Fruit fly (Drosophila melanogaster) whole organism, larva: ENCODE results near the gene Amacr.

Experiments used
- noc ChIP-seq: fragments of 200-800 bp; sonication (Bioruptor generic); optimal IDR thresholded peaks from 3 replicates; lab custom pipeline; 2019; ENCODE audit warnings: missing biosample characterization, mild to moderate bottlenecking, missing genetic modification characterization, moderate library complexity

Amacr gene

dm6 chr2L:20735121-20735855 lies 16.9 kb downstream of the Amacr start:
- no peak for TF ChIP-seq noc (tag; lab: Kevin White, UChicago)

DNA sequence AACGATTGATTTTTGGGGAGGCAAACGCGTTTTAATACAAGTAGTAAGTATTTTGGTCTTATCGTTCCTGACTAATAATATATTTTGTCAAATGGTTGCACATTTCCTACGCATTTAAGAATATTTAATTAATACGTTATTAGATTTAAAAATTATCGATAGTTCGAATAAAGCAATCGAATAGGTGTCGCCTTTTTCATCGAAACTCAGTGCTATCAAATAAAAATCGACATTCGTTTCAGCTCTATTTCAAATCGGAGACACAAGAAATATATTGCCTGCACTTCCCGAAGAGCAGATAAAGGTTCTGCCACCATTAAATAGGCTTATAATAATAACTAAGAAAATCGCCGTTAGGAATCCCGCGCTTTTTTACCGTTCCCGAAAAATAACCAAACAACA lies 17.5 kb downstream of the Amacr start:
- TF ChIP-seq noc (tag; lab: Kevin White, UChicago) = no peak

- TF ChIP-seq noc (tag; lab: Kevin White, UChicago) = no peak
These were observed 18.0 kb downstream of the Amacr start, which contains the start of gene TM9SF2 for dm6 chr2L:20734066-20734686. TM9SF2 (minus strand) TSS chr2L:20734309.

dm6 chr2L:20733025-20733424 lies 19.1 kb downstream of the Amacr start:
- TF ChIP-seq noc (tag; lab: Kevin White, UChicago) = no peak

DNA sequence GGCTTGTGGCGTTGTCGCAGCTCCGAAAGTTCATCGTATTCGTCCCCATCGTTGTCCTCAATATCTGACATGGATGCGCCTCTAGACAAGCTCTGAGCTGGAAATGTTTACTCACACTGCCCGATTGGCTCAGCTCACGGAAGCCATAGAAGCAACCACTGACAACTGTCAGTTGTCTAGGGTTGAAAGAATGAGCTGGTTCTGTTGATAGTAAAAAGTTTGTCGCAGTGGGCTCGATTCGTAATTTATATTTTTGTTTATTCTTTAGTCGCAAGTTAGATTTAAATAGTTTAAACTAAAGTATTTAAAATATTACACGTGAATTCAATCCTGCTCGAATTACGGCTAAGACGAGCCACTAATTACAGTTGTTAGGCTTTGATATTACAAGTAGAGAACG lies 22.0 kb downstream of the Amacr start, which contains the start of gene CarT:
TSS of gene CarT (minus strand) at position 101 of the 400 bp plus-strand sequence.
- no peak for TF ChIP-seq noc (tag; lab: Kevin White, UChicago)

DNA sequence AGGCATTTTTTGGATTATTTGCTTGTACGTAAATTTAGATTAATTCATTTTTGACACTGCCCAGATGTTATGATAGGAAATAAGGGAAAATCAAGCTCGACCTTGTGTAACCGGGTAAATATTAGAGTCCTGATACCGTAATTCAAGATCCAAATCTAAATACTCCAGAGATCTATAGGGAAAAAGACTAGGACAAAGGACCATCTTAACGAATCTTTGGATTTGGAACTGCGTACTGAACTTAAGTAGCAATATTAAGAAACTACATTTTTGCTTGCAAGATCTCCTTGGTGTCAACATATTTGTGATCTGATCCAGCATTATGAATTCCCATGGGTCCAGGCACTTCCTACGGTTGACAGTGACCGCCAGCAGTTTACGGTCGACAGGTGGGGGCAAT lies 25.7 kb downstream of the Amacr start, which contains the start of gene CG9316:
TSS of gene CG9316 (minus strand) at position 101 of the 400 bp plus-strand sequence.
- TF ChIP-seq noc (tag; lab: Kevin White, UChicago) = no peak

DNA sequence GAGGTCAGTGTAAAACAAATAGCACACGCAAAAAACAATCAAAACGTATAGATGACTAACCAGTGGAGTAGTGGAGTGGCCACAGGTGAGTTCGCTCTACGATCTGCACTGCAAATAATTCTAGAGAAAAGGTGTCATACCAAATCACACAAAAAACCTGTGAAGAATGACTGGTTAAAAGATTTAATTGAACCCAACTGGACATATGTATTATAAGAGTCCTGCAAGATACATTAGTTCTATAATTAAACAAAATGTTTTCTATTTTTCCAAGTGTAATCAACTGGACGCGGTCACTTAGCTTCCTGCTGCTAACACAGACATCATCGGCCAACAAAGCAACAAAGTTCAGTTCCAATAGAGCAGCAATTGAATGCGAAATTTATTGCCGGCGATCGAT lies 28.1 kb downstream of the Amacr start:
- TF ChIP-seq noc (tag; lab: Kevin White, UChicago) = no peak

DNA sequence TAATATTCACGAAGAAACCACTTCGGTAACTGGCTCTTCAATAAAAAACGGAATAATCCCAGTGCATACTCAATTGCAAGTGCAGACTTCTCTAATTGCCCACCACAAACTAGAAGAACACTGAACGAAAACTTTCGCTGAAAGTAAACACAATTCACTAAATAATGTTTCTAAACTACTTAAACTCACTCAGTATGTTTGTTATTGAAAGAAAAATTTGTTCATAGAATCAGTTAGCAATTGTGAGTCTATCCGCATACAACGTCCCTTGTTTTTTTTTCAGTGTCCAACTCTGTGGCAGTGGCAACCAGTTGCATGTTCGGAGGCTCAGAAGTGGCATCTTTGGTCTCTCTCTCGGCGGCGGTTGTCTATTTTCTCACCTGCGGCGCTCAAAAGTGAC lies 30.7 kb downstream of the Amacr start:
- TF ChIP-seq noc (tag; lab: Kevin White, UChicago) = no peak

- no peak for TF ChIP-seq noc (tag; lab: Kevin White, UChicago)
These were observed 32.1 kb downstream of the Amacr start for dm6 chr2L:20720011-20720410.

dm6 chr2L:20716712-20717111 lies 35.4 kb downstream of the Amacr start:
- TF ChIP-seq noc (tag; lab: Kevin White, UChicago) = no peak

- no peak for TF ChIP-seq noc (tag; lab: Kevin White, UChicago)
These were observed 36.1 kb downstream of the Amacr start for dm6 chr2L:20716077-20716476.

- peak; percentile 13 for TF ChIP-seq noc (tag; lab: Kevin White, UChicago)
These were observed 37.4 kb downstream of the Amacr start, which contains the start of gene Hr38 for dm6 chr2L:20714468-20715404. Hr38 (minus strand) TSS chr2L:20714588.

dm6 chr2L:20705869-20706368 lies 46.2 kb downstream of the Amacr start:
- no peak for TF ChIP-seq noc (tag; lab: Kevin White, UChicago)

DNA sequence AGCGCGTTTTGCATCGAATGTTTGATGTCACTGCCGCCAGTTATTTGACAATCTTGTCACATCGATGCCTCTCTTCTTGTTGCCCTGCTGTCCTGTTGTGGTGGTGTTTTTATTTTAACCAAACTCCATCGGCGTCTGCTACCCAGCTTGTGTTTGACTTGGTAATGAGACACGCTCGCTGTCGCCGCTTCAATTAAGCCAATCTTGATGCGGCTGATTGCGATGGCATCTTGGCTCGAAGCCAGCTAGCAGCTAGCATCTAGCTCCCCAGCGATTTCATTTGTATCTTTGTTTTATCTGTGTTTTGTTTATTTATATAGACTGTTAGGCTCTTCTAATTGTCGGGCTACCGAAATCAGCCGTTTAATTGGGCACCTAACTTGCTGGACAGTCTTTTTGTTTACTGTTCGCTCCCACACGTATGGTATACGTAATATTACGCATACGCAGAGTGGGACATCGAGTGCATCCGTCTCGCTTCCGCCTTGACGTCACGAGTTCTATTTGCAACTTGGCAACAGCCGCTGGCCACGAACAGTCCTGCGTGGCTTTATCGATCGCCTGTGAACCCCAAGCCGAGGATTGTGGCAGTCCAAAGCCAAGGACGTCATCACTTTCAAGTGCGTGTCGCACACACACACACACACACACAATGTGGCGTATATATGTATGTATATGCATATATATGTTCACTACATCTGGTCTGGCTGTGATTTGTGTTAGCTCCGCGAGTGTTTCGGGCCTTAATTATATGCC lies 47.5 kb downstream of the Amacr start:
- no peak for TF ChIP-seq noc (tag; lab: Kevin White, UChicago)
